Worm (Caenorhabditis elegans): ENCODE results near the gene F49E2.2.

ce11 chrX:9537538-9538172, 28.9 kb upstream of the F49E2.2 start:
- TF ChIP-seq ceh-9 (tag; optimal IDR thresholded peaks at IDR 0.05) (no peak), skn-1 (tag; optimal IDR thresholded peaks at IDR 0.05) (no peak), elt-1 (tag; optimal IDR thresholded peaks at IDR 0.05) (no peak), ceh-28 (tag; optimal IDR thresholded peaks at IDR 0.05) (no peak), ztf-4 (tag; optimal IDR thresholded peaks at IDR 0.05) (no peak), lin-15B (tag; optimal IDR thresholded peaks at IDR 0.05) (no peak), elt-2 (tag; optimal IDR thresholded peaks at IDR 0.05) (no peak)

Data from whole organism, L3 larva.